Fruit fly (Drosophila melanogaster) whole organism, embryonic: ENCODE data around the gene fend.

Experiments
- B-H1 ChIP-seq: fragments of 200-800 bp; sonication (Bioruptor generic); IDR thresholded peaks from 3 replicates; pipeline ENCODE4 v1.3.6; 2022; ENCODE audit warnings: missing biosample characterization, missing genetic modification characterization
- CG10321 ChIP-seq: fragments of 200-800 bp; sonication (Bioruptor generic); IDR thresholded peaks from 2 replicates; pipeline ENCODE4 v1.3.6; 2022; ENCODE audit warnings: missing biosample characterization, missing genetic modification characterization
- CG10431 ChIP-seq: fragments of 200-800 bp; sonication (Bioruptor generic); optimal IDR thresholded peaks from 3 replicates; lab custom pipeline; 2018; ENCODE audit warnings: missing biosample characterization, mild to moderate bottlenecking, missing genetic modification characterization
- CG13624 ChIP-seq: fragments of 200-800 bp; sonication (Bioruptor generic); optimal IDR thresholded peaks from 2 replicates; lab custom pipeline; 2016; ENCODE audit warnings: missing biosample characterization, missing genetic modification characterization
- CG15479 ChIP-seq: fragments of 200-800 bp; sonication (Bioruptor generic); optimal IDR thresholded peaks from 3 replicates; lab custom pipeline; 2019; ENCODE audit warnings: missing biosample characterization, mild to moderate bottlenecking, missing genetic modification characterization, moderate library complexity
- CG17186 ChIP-seq: fragments of 200-800 bp; sonication (Bioruptor generic); optimal IDR thresholded peaks from 3 replicates; lab custom pipeline; 2017; ENCODE audit warnings: missing biosample characterization, missing genetic modification reagents, missing genetic modification characterization
- CG1832 ChIP-seq: fragments of 200-800 bp; sonication (Bioruptor generic); optimal IDR thresholded peaks from 2 replicates; lab custom pipeline; 2017; ENCODE audit warnings: missing biosample characterization, mild to moderate bottlenecking, missing genetic modification characterization, inconsistent platforms
- CG31441 ChIP-seq: fragments of 200-800 bp; sonication (Bioruptor generic); IDR thresholded peaks from 2 replicates; pipeline ENCODE4 v1.3.6; 2022; ENCODE audit warnings: missing biosample characterization, missing genetic modification characterization
- CG34422 ChIP-seq: fragments of 200-800 bp; sonication (Bioruptor generic); IDR thresholded peaks from 3 replicates; pipeline ENCODE4 v1.3.6; 2022; ENCODE audit warnings: missing biosample characterization, missing genetic modification characterization
- CG3726 ChIP-seq: fragments of 200-800 bp; sonication (Bioruptor generic); IDR thresholded peaks from 3 replicates; pipeline ENCODE4, ENCODE4 v1.3.6; 2022; ENCODE audit warnings: missing biosample characterization, missing genetic modification characterization
- CG42726 ChIP-seq: fragments of 200-800 bp; sonication (Bioruptor generic); IDR thresholded peaks from 2 replicates; pipeline ENCODE4 v1.3.6; 2022; ENCODE audit warnings: missing biosample characterization, missing genetic modification characterization; ENCODE audit not compliant: partially characterized antibody
- CG8924 ChIP-seq: fragments of 200-800 bp; optimal IDR thresholded peaks from 3 replicates; lab custom pipeline; 2019; ENCODE audit warnings: missing biosample characterization, mild to moderate bottlenecking, missing genetic modification characterization, moderate library complexity
- CG9727 ChIP-seq: fragments of 200-800 bp; sonication (Bioruptor generic); optimal IDR thresholded peaks from 3 replicates; lab custom pipeline; 2017; ENCODE audit warnings: missing biosample characterization, mild to moderate bottlenecking, missing genetic modification characterization
- CrebB ChIP-seq: fragments of 200-800 bp; sonication (Bioruptor generic); optimal IDR thresholded peaks from 3 replicates; lab custom pipeline; 2018; ENCODE audit warnings: missing biosample characterization, mild to moderate bottlenecking, missing genetic modification characterization
- Deaf1 ChIP-seq: fragments of 200-800 bp; optimal IDR thresholded peaks from 3 replicates; lab custom pipeline; 2019; ENCODE audit warnings: missing biosample characterization, mild to moderate bottlenecking, missing genetic modification characterization, moderate library complexity
- Dip2 ChIP-seq: fragments of 200-800 bp; sonication (Bioruptor generic); IDR thresholded peaks from 2 replicates; pipeline ENCODE4 v1.3.6; 2022; ENCODE audit warnings: missing biosample characterization, missing genetic modification characterization
- Dp ChIP-seq: fragments of 200-800 bp; sonication (Bioruptor generic); optimal IDR thresholded peaks from 2 replicates; lab custom pipeline; 2018; ENCODE audit warnings: missing biosample characterization, mild to moderate bottlenecking, missing genetic modification characterization, moderate library complexity
- E2f1 ChIP-seq: fragments of 200-800 bp; sonication (Bioruptor generic); IDR thresholded peaks from 2 replicates; pipeline ENCODE4 v1.3.6; 2022; ENCODE audit warnings: missing biosample characterization, missing genetic modification characterization
- Med ChIP-seq: fragments of 200-800 bp; sonication (Bioruptor generic); peaks from one replicate; lab custom pipeline; 2016; ENCODE audit warnings: missing biosample characterization, missing genetic modification characterization, mild to moderate bottlenecking, inconsistent platforms, moderate library complexity
- NFAT ChIP-seq: fragments of 200-800 bp; sonication (Bioruptor generic); IDR thresholded peaks from 2 replicates; pipeline ENCODE4 v1.3.6; 2022; ENCODE audit warnings: missing biosample characterization, missing genetic modification characterization
- Nf-YC ChIP-seq: fragments of 200-800 bp; optimal IDR thresholded peaks from 3 replicates; lab custom pipeline; 2019; ENCODE audit warnings: missing biosample characterization, mild to moderate bottlenecking, missing genetic modification characterization, moderate library complexity
- abd-A ChIP-seq: fragments of 200-800 bp; sonication (Bioruptor generic); optimal IDR thresholded peaks from 3 replicates; lab custom pipeline; 2019; ENCODE audit warnings: missing biosample characterization, mild to moderate bottlenecking, missing genetic modification characterization, moderate library complexity
- ac ChIP-seq: fragments of 200-800 bp; sonication (Bioruptor generic); optimal IDR thresholded peaks from 3 replicates; lab custom pipeline; 2017; ENCODE audit warnings: missing biosample characterization, mild to moderate bottlenecking, missing genetic modification characterization
- amos ChIP-seq: fragments of 200-800 bp; sonication (Bioruptor generic); IDR thresholded peaks from 2 replicates; pipeline ENCODE4 v1.3.6; 2022; ENCODE audit warnings: missing biosample characterization, missing genetic modification characterization; ENCODE audit not compliant: partially characterized antibody
- bsh ChIP-seq, 2 experiments: fragments of 200-800 bp; sonication (Bioruptor generic); optimal IDR thresholded peaks; 2 replicates each; lab custom pipeline; 2017 to 2018; ENCODE audit warnings: mild to moderate bottlenecking in 2 of 2, missing biosample characterization in 2 of 2, missing genetic modification characterization in 2 of 2, moderate library complexity in 1 of 2
- cg ChIP-seq: fragments of 200-800 bp; sonication (Bioruptor generic); optimal IDR thresholded peaks from 3 replicates; lab custom pipeline; 2019; ENCODE audit warnings: missing biosample characterization, mild to moderate bottlenecking, missing genetic modification characterization, moderate library complexity
- ci ChIP-seq: fragments of 200-800 bp; sonication (Bioruptor generic); IDR thresholded peaks from 3 replicates; pipeline ENCODE4 v1.3.6; 2022; ENCODE audit warnings: missing biosample characterization, missing genetic modification characterization
- danr ChIP-seq: fragments of 200-800 bp; sonication (Bioruptor generic); IDR thresholded peaks from 2 replicates; pipeline ENCODE4 v1.3.6; 2022; ENCODE audit warnings: missing biosample characterization, missing genetic modification characterization
- dm ChIP-seq: fragments of 200-800 bp; sonication (Bioruptor generic); optimal IDR thresholded peaks from 3 replicates; lab custom pipeline; 2016; ENCODE audit warnings: missing biosample characterization, missing genetic modification characterization
- ewg ChIP-seq: fragments of 200-800 bp; sonication (Bioruptor generic); optimal IDR thresholded peaks from 3 replicates; lab custom pipeline; 2017; ENCODE audit warnings: mild to moderate bottlenecking, missing biosample characterization, missing genetic modification reagents, missing genetic modification characterization
- exex ChIP-seq: fragments of 200-800 bp; sonication (Bioruptor generic); optimal IDR thresholded peaks from 4 replicates; lab custom pipeline; 2018; ENCODE audit warnings: missing biosample characterization, mild to moderate bottlenecking, missing genetic modification characterization, moderate library complexity
- nom ChIP-seq: fragments of 200-800 bp; sonication (Bioruptor generic); optimal IDR thresholded peaks from 2 replicates; lab custom pipeline; 2017; ENCODE audit warnings: missing biosample characterization, missing genetic modification characterization, mild to moderate bottlenecking, moderate library complexity, missing genetic modification reagents
- p53 ChIP-seq: fragments of 200-800 bp; sonication (Bioruptor generic); optimal IDR thresholded peaks from 2 replicates; lab custom pipeline; 2016; ENCODE audit warnings: missing biosample characterization, missing genetic modification characterization
- phol ChIP-seq: fragments of 200-800 bp; sonication (Bioruptor generic); optimal IDR thresholded peaks from 3 replicates; lab custom pipeline; 2018; ENCODE audit warnings: missing biosample characterization, mild to moderate bottlenecking, missing genetic modification characterization, moderate library complexity
- row ChIP-seq: fragments of 200-800 bp; sonication (Bioruptor generic); IDR thresholded peaks from 3 replicates; pipeline ENCODE4 v1.3.6; 2022; ENCODE audit warnings: missing biosample characterization, missing genetic modification characterization
- run ChIP-seq: fragments of 200-800 bp; sonication (Bioruptor generic); optimal IDR thresholded peaks from 3 replicates; lab custom pipeline; 2018; ENCODE audit warnings: missing biosample characterization, mild to moderate bottlenecking, missing genetic modification characterization
- sens ChIP-seq: fragments of 200-800 bp; sonication (Bioruptor generic); peaks from one replicate; lab custom pipeline; 2016; ENCODE audit warnings: missing biosample characterization, missing genetic modification characterization
- shn ChIP-seq: fragments of 200-800 bp; sonication (Bioruptor generic); optimal IDR thresholded peaks from 3 replicates; lab custom pipeline; 2016; ENCODE audit warnings: missing biosample characterization, missing genetic modification characterization
- stwl ChIP-seq: fragments of 200-800 bp; sonication (Bioruptor generic); optimal IDR thresholded peaks from 3 replicates; lab custom pipeline; 2018; ENCODE audit warnings: missing biosample characterization, mild to moderate bottlenecking, missing genetic modification characterization, moderate library complexity
- tll ChIP-seq, 2 experiments: fragments of 200-800 bp in 1 of 2; fragments of >200 bp in 1 of 2; sonication (Bioruptor generic) in 1 of 2; optimal IDR thresholded peaks; 2 replicates each; lab custom pipeline; 2017 to 2019; ENCODE audit warnings: missing biosample characterization in 2 of 2, missing genetic modification characterization in 2 of 2, mild to moderate bottlenecking in 1 of 2, moderate library complexity in 1 of 2
- twi ChIP-seq: fragments of 200-800 bp; optimal IDR thresholded peaks from 2 replicates; lab custom pipeline; 2019; ENCODE audit warnings: missing biosample characterization, mild to moderate bottlenecking, missing genetic modification characterization, moderate library complexity
- zen ChIP-seq: fragments of 200-800 bp; sonication (Bioruptor generic); optimal IDR thresholded peaks from 3 replicates; lab custom pipeline; 2018; ENCODE audit warnings: missing biosample characterization, mild to moderate bottlenecking, missing genetic modification characterization, moderate library complexity

Gene fend

dm6 chrX:9155715-9156387 is 21.0 kb upstream of the fend start (continued):
- TF ChIP-seq CG3726 (GFP tag; lab: Robert Waterston, UW) = no peak
- no peak for TF ChIP-seq CG10431 (GFP tag; lab: Kevin White, UChicago)
- no peak for TF ChIP-seq dm
- TF ChIP-seq tll (GFP tag; optimal IDR thresholded peaks at IDR 0.05; lab: Kevin White, UChicago) = peak in 1 of 2 experiments; percentile 24
- peak; percentile 68; the same call in 2 of the 3 replicates for TF ChIP-seq CG34422 (GFP tag; lab: Robert Waterston, UW)
- 0 out of 3 replicates have a peak, but pooled peaks have one; percentile 21 for TF ChIP-seq ci (GFP tag; lab: Robert Waterston, UW)
- peak; percentile 93 for TF ChIP-seq CG13624
- TF ChIP-seq CrebB = no peak
- TF ChIP-seq ewg (GFP tag; lab: Kevin White, UChicago) = peak; percentile 71
- TF ChIP-seq CG1832 = peak; percentile 78
- no peak for TF ChIP-seq CG31441
- TF ChIP-seq shn (GFP tag; lab: Kevin White, UChicago) = no peak
- TF ChIP-seq danr (GFP tag; lab: Robert Waterston, UW) = no peak
- peak; percentile 45 for TF ChIP-seq Nf-YC
- peak; percentile 34 for TF ChIP-seq Dp (GFP tag; lab: Kevin White, UChicago)
- TF ChIP-seq CG8924 (tag; lab: Kevin White, UChicago) = peak; percentile 66
- peak; percentile 74 for TF ChIP-seq twi (tag; lab: Kevin White, UChicago)
- TF ChIP-seq CG42726 (GFP tag; lab: Robert Waterston, UW) = no peak
- TF ChIP-seq B-H1 (GFP tag; lab: Robert Waterston, UW) = no peak
- TF ChIP-seq bsh (GFP tag; optimal IDR thresholded peaks at IDR 0.05; lab: Kevin White, UChicago) = peak in 1 of 2 experiments; percentile 30
- peak; percentile 48 for TF ChIP-seq sens (GFP tag; lab: Kevin White, UChicago)
- peak; percentile 73 for TF ChIP-seq Med
- TF ChIP-seq amos (GFP tag; lab: Robert Waterston, UW) = 0 out of 2 replicates have a peak, but pooled peaks have one; percentile 15
- peak; percentile 5 for TF ChIP-seq exex (tag; lab: Kevin White, UChicago)
- peak; percentile 94 for TF ChIP-seq CG10321
- peak; percentile 31; the same call in 1 of the 2 replicates for TF ChIP-seq E2f1 (GFP tag; lab: Robert Waterston, UW)
- TF ChIP-seq p53 (GFP tag; lab: Kevin White, UChicago) = peak; percentile 29
- TF ChIP-seq Deaf1 (tag; lab: Kevin White, UChicago) = peak; percentile 81
- TF ChIP-seq zen (tag; lab: Kevin White, UChicago) = peak; percentile 15
- no peak for TF ChIP-seq run (tag; lab: Kevin White, UChicago)
- no peak for TF ChIP-seq CG17186 (GFP tag; lab: Kevin White, UChicago)
- no peak for TF ChIP-seq stwl (tag; lab: Kevin White, UChicago)
- no peak for TF ChIP-seq NFAT (GFP tag; lab: Robert Waterston, UW)
- peak; percentile 1 for TF ChIP-seq CG9727 (GFP tag; lab: Kevin White, UChicago)
- peak; percentile 49 for TF ChIP-seq nom (GFP tag; lab: Kevin White, UChicago)
- TF ChIP-seq ac (GFP tag; lab: Kevin White, UChicago) = peak; percentile 23
- TF ChIP-seq CG15479 (GFP tag; lab: Kevin White, UChicago) = peak; percentile 46
- no peak for TF ChIP-seq Dip2 (GFP tag; lab: Robert Waterston, UW)
- TF ChIP-seq abd-A (tag; lab: Kevin White, UChicago) = peak; percentile 88
- TF ChIP-seq row (GFP tag; lab: Robert Waterston, UW) = no peak
- TF ChIP-seq phol (tag; lab: Kevin White, UChicago) = peak; percentile 71
- TF ChIP-seq cg (GFP tag; lab: Kevin White, UChicago) = peak; percentile 69
